Fruit fly (Drosophila melanogaster) whole organism, wandering third instar larva: ENCODE data around the gene CG31176.
A peak's percentile ranks its signal among the peaks of the same experiment; 100 is the strongest.

Experiments used
- Abd-B ChIP-seq: fragments of >200 bp; optimal IDR thresholded peaks from 2 replicates; lab custom pipeline; 2017; ENCODE audit warnings: missing biosample characterization, missing genetic modification characterization
- CrebA ChIP-seq: fragments of 200-800 bp; sonication (Bioruptor generic); optimal IDR thresholded peaks from 2 replicates; lab custom pipeline; 2016; ENCODE audit warnings: missing biosample characterization, mild to moderate bottlenecking, missing genetic modification characterization, borderline replicate concordance
- Dif ChIP-seq: fragments of 200-275, 200-300 bp; sonication (Bioruptor generic); optimal IDR thresholded peaks from 2 replicates; lab custom pipeline; 2018; ENCODE audit warnings: missing biosample characterization, missing genetic modification characterization; ENCODE audit not compliant: partially characterized antibody
- HLH106 ChIP-seq: fragments of 200-800 bp; optimal IDR thresholded peaks from 3 replicates; lab custom pipeline; 2019; ENCODE audit warnings: missing biosample characterization, mild to moderate bottlenecking, missing genetic modification characterization, moderate library complexity
- Hnf4 ChIP-seq: fragments of 200-800 bp; sonication (Bioruptor generic); optimal IDR thresholded peaks from 2 replicates; lab custom pipeline; 2016; ENCODE audit warnings: missing biosample characterization, mild to moderate bottlenecking, missing genetic modification characterization
- Hr78 ChIP-seq: fragments of >200 bp; optimal IDR thresholded peaks from 2 replicates; lab custom pipeline; 2017; ENCODE audit warnings: missing biosample characterization, missing genetic modification characterization
- Hr83 ChIP-seq: fragments of 200-300 bp; sonication (Bioruptor generic); optimal IDR thresholded peaks from 2 replicates; lab custom pipeline; 2016; ENCODE audit warnings: missing biosample characterization, mild to moderate bottlenecking, missing genetic modification characterization, moderate library complexity; ENCODE audit not compliant: poor library complexity, severe bottlenecking
- Jra ChIP-seq: sonication (Bioruptor generic); optimal IDR thresholded peaks from 2 replicates; lab custom pipeline; 2016; ENCODE audit warnings: missing biosample characterization, missing genetic modification characterization
- Mio ChIP-seq: sonication (Bioruptor generic); optimal IDR thresholded peaks from 2 replicates; lab custom pipeline; 2016; ENCODE audit warnings: missing biosample characterization, missing genetic modification characterization
- Myc ChIP-seq: fragments of >200 bp; optimal IDR thresholded peaks from 2 replicates; lab custom pipeline; 2017
- N ChIP-seq: fragments of >200 bp; optimal IDR thresholded peaks from 2 replicates; lab custom pipeline; 2018; ENCODE audit warnings: missing biosample characterization, missing external identifiers, missing genetic modification characterization
- OdsH ChIP-seq: fragments of 200-800 bp; sonication (Bioruptor generic); optimal IDR thresholded peaks from 2 replicates; lab custom pipeline; 2016; ENCODE audit warnings: missing biosample characterization, mild to moderate bottlenecking, missing genetic modification characterization
- Rel ChIP-seq, 2 experiments: fragments of 200-800 bp; sonication (Bioruptor generic) in 1 of 2; optimal IDR thresholded peaks; 2 replicates in 1 of 2; 3 replicates in 1 of 2; lab custom pipeline; 2016 to 2019; ENCODE audit warnings: mild to moderate bottlenecking in 2 of 2, missing biosample characterization in 2 of 2, missing genetic modification characterization in 2 of 2, moderate library complexity in 1 of 2
- Sp1 ChIP-seq: fragments of 200-800 bp; sonication (Bioruptor generic); optimal IDR thresholded peaks from 3 replicates; lab custom pipeline; 2019; ENCODE audit warnings: missing biosample characterization, mild to moderate bottlenecking, missing genetic modification characterization, moderate library complexity
- Vsx2 ChIP-seq: fragments of 200-300, 225-300 bp; sonication (Bioruptor generic); optimal IDR thresholded peaks from 2 replicates; lab custom pipeline; 2018; ENCODE audit warnings: missing biosample characterization, missing genetic modification characterization; ENCODE audit not compliant: partially characterized antibody
- br ChIP-seq: fragments of 200-800 bp; sonication (Bioruptor generic); optimal IDR thresholded peaks from 2 replicates; lab custom pipeline; 2016; ENCODE audit warnings: missing biosample characterization, missing genetic modification characterization
- brk ChIP-seq: fragments of 200-800 bp; sonication (Bioruptor generic); optimal IDR thresholded peaks from 2 replicates; lab custom pipeline; 2016; ENCODE audit warnings: missing biosample characterization, mild to moderate bottlenecking, missing genetic modification characterization
- dl ChIP-seq, 2 experiments: fragments of 175-275, 200-275 bp in 1 of 2; fragments of 200-275 bp in 1 of 2; sonication (Bioruptor generic); optimal IDR thresholded peaks; lab custom pipeline; 2018; ENCODE audit warnings: mild to moderate bottlenecking in 2 of 2, missing biosample characterization in 2 of 2, missing genetic modification characterization in 2 of 2, moderate library complexity in 2 of 2; ENCODE audit not compliant: partially characterized antibody in 2 of 2, insufficient read depth in 1 of 2
- dmrt93B ChIP-seq: fragments of 200-800 bp; sonication (Bioruptor generic); optimal IDR thresholded peaks from 2 replicates; lab custom pipeline; 2018; ENCODE audit warnings: missing biosample characterization, mild to moderate bottlenecking, missing genetic modification characterization
- dsf ChIP-seq: sonication (Bioruptor generic); optimal IDR thresholded peaks from 2 replicates; lab custom pipeline; 2016; ENCODE audit warnings: missing biosample characterization, missing genetic modification characterization, borderline replicate concordance
- ey ChIP-seq: fragments of 200-800 bp; sonication (Bioruptor generic); optimal IDR thresholded peaks from 2 replicates; lab custom pipeline; 2016; ENCODE audit warnings: missing biosample characterization, missing genetic modification characterization
- foxo ChIP-seq, 2 experiments: fragments of 200-800 bp; sonication (Bioruptor generic); optimal IDR thresholded peaks; 2 replicates in 1 of 2; 3 replicates in 1 of 2; lab custom pipeline; 2016 to 2017; ENCODE audit warnings: missing biosample characterization in 2 of 2, missing genetic modification characterization in 2 of 2
- fru ChIP-seq: fragments of 200-800 bp; sonication (Bioruptor generic); optimal IDR thresholded peaks from 3 replicates; lab custom pipeline; 2016; ENCODE audit warnings: missing biosample characterization, mild to moderate bottlenecking, missing genetic modification characterization
- h ChIP-seq: fragments of 200-800 bp; sonication (Bioruptor generic); optimal IDR thresholded peaks from 3 replicates; lab custom pipeline; 2016; ENCODE audit warnings: missing biosample characterization, mild to moderate bottlenecking, missing genetic modification characterization
- jim ChIP-seq: fragments of 175-275, 200-325 bp; sonication (Bioruptor generic); optimal IDR thresholded peaks from 2 replicates; lab custom pipeline; 2016; ENCODE audit warnings: missing biosample characterization, mild to moderate bottlenecking, missing genetic modification characterization
- lola ChIP-seq: fragments of >200 bp; optimal IDR thresholded peaks from 2 replicates; lab custom pipeline; 2017; ENCODE audit warnings: missing biosample characterization, missing genetic modification characterization
- pan ChIP-seq: fragments of >200 bp; optimal IDR thresholded peaks from 2 replicates; lab custom pipeline; 2017
- psq ChIP-seq: fragments of 200-800 bp; sonication (Bioruptor generic); optimal IDR thresholded peaks from 3 replicates; lab custom pipeline; 2017; ENCODE audit warnings: missing biosample characterization, mild to moderate bottlenecking, missing genetic modification characterization, moderate library complexity
- rgr ChIP-seq: fragments of 200-800 bp; sonication (Bioruptor generic); optimal IDR thresholded peaks from 3 replicates; lab custom pipeline; 2016; ENCODE audit warnings: missing biosample characterization, mild to moderate bottlenecking, missing genetic modification characterization
- sage ChIP-seq: fragments of 200-800 bp; sonication (Bioruptor generic); optimal IDR thresholded peaks from 2 replicates; lab custom pipeline; 2016; ENCODE audit warnings: missing biosample characterization, mild to moderate bottlenecking, missing genetic modification characterization
- tai ChIP-seq: sonication (Bioruptor generic); optimal IDR thresholded peaks from 2 replicates; lab custom pipeline; 2016; ENCODE audit warnings: missing biosample characterization, missing genetic modification characterization
- usp ChIP-seq: fragments of >200 bp; optimal IDR thresholded peaks from 2 replicates; lab custom pipeline; 2017; ENCODE audit warnings: missing biosample characterization, missing genetic modification characterization

CG31176 gene

DNA sequence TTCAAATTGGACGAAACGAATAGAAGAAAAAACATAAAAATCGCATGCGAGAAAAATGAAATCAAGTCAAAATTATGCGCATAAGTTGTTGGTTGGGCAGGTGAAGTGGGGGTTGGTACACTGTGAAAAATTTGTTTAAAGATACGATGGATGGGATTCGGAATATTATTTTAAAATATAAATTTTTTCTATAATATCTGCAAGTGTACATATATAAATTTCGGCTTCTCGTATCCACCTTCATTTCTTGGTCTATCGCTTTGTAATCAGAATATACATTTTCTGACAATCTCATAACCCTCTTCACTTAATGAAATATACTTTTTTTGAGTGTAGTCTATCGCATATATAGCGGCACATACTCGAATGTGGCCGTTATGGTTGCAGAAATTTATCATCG is 16.1 kb downstream of the CG31176 start:
- no peak for TF ChIP-seq Rel (GFP tag; optimal IDR thresholded peaks at IDR 0.05; lab: Kevin White, UChicago)
- no peak for TF ChIP-seq Rel (tag; optimal IDR thresholded peaks at IDR 0.05; lab: Kevin White, UChicago)
- TF ChIP-seq dsf (GFP tag; lab: Kevin White, UChicago), result no peak
- peak in 1 of 2 experiments; percentile 16 for TF ChIP-seq foxo (GFP tag; optimal IDR thresholded peaks at IDR 0.05; lab: Kevin White, UChicago)
- TF ChIP-seq CrebA (GFP tag; lab: Kevin White, UChicago), result no peak

- TF ChIP-seq sage (no peak), h (GFP tag; lab: Kevin White, UChicago) (no peak), Mio (GFP tag; lab: Kevin White, UChicago) (no peak), Rel (GFP tag; optimal IDR thresholded peaks at IDR 0.05; lab: Kevin White, UChicago) (no peak), Rel (tag; optimal IDR thresholded peaks at IDR 0.05; lab: Kevin White, UChicago) (no peak)
- TF ChIP-seq, all 38 proteins: peak for 0
These were observed 17.9 kb downstream of the CG31176 start for dm6 chr3R:21701529-21701928.

- TF ChIP-seq Hr78 (GFP tag; lab: Kevin White, UChicago) (no peak), Mio (GFP tag; lab: Kevin White, UChicago) (no peak), Jra (GFP tag; lab: Kevin White, UChicago) (no peak), Abd-B (GFP tag; lab: Kevin White, UChicago) (no peak), pan (lab: Kevin White, UChicago) (no peak), tai (no peak), rgr (GFP tag; lab: Kevin White, UChicago) (no peak)
These were observed 19.0 kb downstream of the CG31176 start for dm6 chr3R:21700458-21700857.

DNA sequence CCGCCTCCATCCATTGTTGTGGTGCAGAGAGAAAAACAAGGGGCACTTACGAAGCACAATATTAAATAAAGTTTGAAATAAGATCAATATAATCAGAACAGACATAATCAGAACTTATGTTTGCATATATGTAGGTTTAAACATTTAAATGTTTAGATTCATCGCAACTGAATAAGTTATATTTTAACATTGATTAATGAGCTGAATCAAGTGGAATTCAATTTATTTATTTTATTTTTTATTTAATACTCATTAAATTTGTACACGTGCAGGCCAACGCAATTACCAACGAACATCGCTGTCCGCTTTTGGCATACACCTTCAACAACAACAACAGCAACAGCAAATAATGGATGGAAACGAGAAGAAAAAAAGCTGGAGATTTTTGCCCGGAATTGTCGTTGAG is 20.6 kb downstream of the CG31176 start:
- TF ChIP-seq Hr78 (GFP tag; lab: Kevin White, UChicago), result no peak
- TF ChIP-seq N (GFP tag; lab: Kevin White, UChicago), result no peak
- peak; percentile 61 for TF ChIP-seq fru (GFP tag; lab: Kevin White, UChicago)
- TF ChIP-seq HLH106 (tag; lab: Kevin White, UChicago), result peak; percentile 63
- peak; percentile 45 for TF ChIP-seq h (GFP tag; lab: Kevin White, UChicago)
- no peak for TF ChIP-seq tai
- no peak for TF ChIP-seq lola (GFP tag; lab: Kevin White, UChicago)
- peak; percentile 44 for TF ChIP-seq Sp1 (GFP tag; lab: Kevin White, UChicago)
- TF ChIP-seq rgr (GFP tag; lab: Kevin White, UChicago), result peak; percentile 22
- TF ChIP-seq ey, result peak; percentile 32
- no peak for TF ChIP-seq Rel (GFP tag; optimal IDR thresholded peaks at IDR 0.05; lab: Kevin White, UChicago)
- no peak for TF ChIP-seq Rel (tag; optimal IDR thresholded peaks at IDR 0.05; lab: Kevin White, UChicago)
- no peak for TF ChIP-seq jim (GFP tag; lab: Kevin White, UChicago)
- no peak for TF ChIP-seq Jra (GFP tag; lab: Kevin White, UChicago)
- peak; percentile 34 for TF ChIP-seq OdsH
- no peak for TF ChIP-seq sage
- TF ChIP-seq pan (lab: Kevin White, UChicago), result no peak
- TF ChIP-seq dmrt93B (GFP tag; lab: Kevin White, UChicago), result peak; percentile 22
- TF ChIP-seq foxo (GFP tag; optimal IDR thresholded peaks at IDR 0.05; lab: Kevin White, UChicago), result peak in 1 of 2 experiments; percentile 69
- TF ChIP-seq Hnf4, result no peak
- TF ChIP-seq brk, result no peak
- peak; percentile 36 for TF ChIP-seq br (GFP tag; lab: Kevin White, UChicago)
- TF ChIP-seq psq, result peak; percentile 51
- no peak for TF ChIP-seq Vsx2 (GFP tag; lab: Kevin White, UChicago)

dm6 chr3R:21693110-21693672 is 26.3 kb downstream of the CG31176 start:
- TF ChIP-seq Hnf4 (no peak), Dif (GFP tag; lab: Kevin White, UChicago) (no peak), Myc (no peak), dl (GFP tag; optimal IDR thresholded peaks at IDR 0.05; lab: Kevin White, UChicago; ENCODE audit: insufficient read depth in 1 of 2, partially characterized antibody in 2 of 2) (no peak), usp (GFP tag; lab: Kevin White, UChicago) (no peak), rgr (GFP tag; lab: Kevin White, UChicago) (no peak), tai (no peak), br (GFP tag; lab: Kevin White, UChicago) (no peak), dsf (GFP tag; lab: Kevin White, UChicago) (no peak), Hr83 (GFP tag; lab: Kevin White, UChicago) (no peak), ey (no peak), dmrt93B (GFP tag; lab: Kevin White, UChicago) (no peak), N (GFP tag; lab: Kevin White, UChicago) (no peak)
